Worm (Caenorhabditis elegans) whole organism, mixed stage, embryonic: Measurements from ENCODE around the gene lmd-3.

Source experiments
- M03D4.4 ChIP-seq: sonication (generic microtip); optimal IDR thresholded peaks from 2 replicates; lab custom pipeline; 2017; ENCODE audit warnings: mild to moderate bottlenecking, missing genetic modification characterization, missing compliant biosample characterization
- bed-3 ChIP-seq: fragments of 200-800 bp; sonication (Bioruptor generic); optimal IDR thresholded peaks from 3 replicates; lab custom pipeline; 2018; ENCODE audit warnings: mild to moderate bottlenecking, missing genetic modification characterization, moderate library complexity, missing compliant biosample characterization
- blmp-1 ChIP-seq: fragments of 150-350 bp; optimal IDR thresholded peaks from 2 replicates; lab custom pipeline; 2014; ENCODE audit warnings: missing biosample characterization, missing genetic modification characterization
- ceh-39 ChIP-seq: fragments of 150-350 bp; optimal IDR thresholded peaks from 2 replicates; lab custom pipeline; 2014; ENCODE audit warnings: missing biosample characterization, missing genetic modification characterization
- ceh-43 ChIP-seq: fragments of 200-800 bp; sonication (Bioruptor generic); optimal IDR thresholded peaks from 2 replicates; lab custom pipeline; 2018; ENCODE audit warnings: mild to moderate bottlenecking, missing genetic modification characterization, moderate library complexity, missing compliant biosample characterization
- ceh-83 ChIP-seq: fragments of 200-800 bp; sonication (Bioruptor generic); optimal IDR thresholded peaks from 2 replicates; lab custom pipeline; 2018; ENCODE audit warnings: mild to moderate bottlenecking, missing genetic modification characterization, missing compliant biosample characterization
- cnd-1 ChIP-seq: fragments of 200-800 bp; sonication (Bioruptor generic); optimal IDR thresholded peaks from 2 replicates; lab custom pipeline; 2018; ENCODE audit warnings: mild to moderate bottlenecking, missing genetic modification characterization, missing compliant biosample characterization
- drap-1 ChIP-seq: fragments of 200-800 bp; sonication (Bioruptor generic); optimal IDR thresholded peaks from 3 replicates; lab custom pipeline; 2018; ENCODE audit warnings: mild to moderate bottlenecking, missing genetic modification characterization, missing compliant biosample characterization
- elt-1 ChIP-seq: sonication (generic microtip); optimal IDR thresholded peaks from 2 replicates; lab custom pipeline; 2017; ENCODE audit warnings: missing genetic modification characterization, mild to moderate bottlenecking, missing compliant biosample characterization, antibody characterized with exemption, moderate library complexity, borderline replicate concordance; ENCODE audit not compliant: insufficient read depth
- elt-3 ChIP-seq: fragments of 150-350 bp; optimal IDR thresholded peaks from 2 replicates; lab custom pipeline; 2014; ENCODE audit warnings: missing biosample characterization, missing genetic modification characterization
- flh-1 ChIP-seq: fragments of 200-800 bp; sonication (Bioruptor generic); optimal IDR thresholded peaks from 2 replicates; lab custom pipeline; 2018; ENCODE audit warnings: mild to moderate bottlenecking, missing genetic modification characterization, moderate library complexity, missing compliant biosample characterization
- hlh-1 ChIP-seq: fragments of 150-350 bp; optimal IDR thresholded peaks from 2 replicates; lab custom pipeline; 2014; ENCODE audit warnings: missing biosample characterization, missing genetic modification reagents, missing genetic modification characterization
- lin-13 ChIP-seq: fragments of 150-350 bp; optimal IDR thresholded peaks from 2 replicates; lab custom pipeline; 2014; ENCODE audit warnings: missing biosample characterization, missing genetic modification characterization
- lin-32 ChIP-seq: fragments of 200-800 bp; sonication (Bioruptor generic); optimal IDR thresholded peaks from 2 replicates; lab custom pipeline; 2018; ENCODE audit warnings: mild to moderate bottlenecking, missing genetic modification characterization, missing compliant biosample characterization
- lsy-2 ChIP-seq: fragments of 150-350 bp; optimal IDR thresholded peaks from 2 replicates; lab custom pipeline; 2014; ENCODE audit warnings: missing biosample characterization, missing genetic modification characterization
- mab-5 ChIP-seq: fragments of 150-350 bp; optimal IDR thresholded peaks from 2 replicates; lab custom pipeline; 2014; ENCODE audit warnings: missing biosample characterization, missing genetic modification characterization
- mep-1 ChIP-seq: fragments of 150-350 bp; optimal IDR thresholded peaks from 2 replicates; lab custom pipeline; 2017; ENCODE audit warnings: missing biosample characterization, missing genetic modification reagents, missing genetic modification characterization, inconsistent platforms
- mls-2 ChIP-seq: sonication (generic microtip); optimal IDR thresholded peaks from 2 replicates; lab custom pipeline; 2016; ENCODE audit warnings: mild to moderate bottlenecking, missing genetic modification characterization, moderate library complexity, missing compliant biosample characterization
- nhr-12 ChIP-seq: fragments of 150-350 bp; optimal IDR thresholded peaks from 2 replicates; lab custom pipeline; 2014; ENCODE audit warnings: missing biosample characterization, missing genetic modification characterization
- nhr-2 ChIP-seq: fragments of 150-350 bp; optimal IDR thresholded peaks from 2 replicates; lab custom pipeline; 2014; ENCODE audit warnings: missing biosample characterization, missing genetic modification characterization
- nhr-237 ChIP-seq: fragments of 150-350 bp; optimal IDR thresholded peaks from 2 replicates; lab custom pipeline; 2014; ENCODE audit warnings: missing biosample characterization, missing genetic modification characterization
- nhr-76 ChIP-seq: sonication (generic microtip); optimal IDR thresholded peaks from 2 replicates; lab custom pipeline; 2017; ENCODE audit warnings: missing biosample characterization, missing genetic modification characterization
- pha-4 ChIP-seq: fragments of 150-350 bp; optimal IDR thresholded peaks from 2 replicates; lab custom pipeline; 2018; ENCODE audit warnings: missing biosample characterization, missing genetic modification reagents, missing genetic modification characterization
- sem-2 ChIP-seq: fragments of 200-800 bp; sonication (Bioruptor generic); optimal IDR thresholded peaks from 2 replicates; lab custom pipeline; 2018; ENCODE audit warnings: mild to moderate bottlenecking, missing genetic modification characterization, missing compliant biosample characterization
- snpc-4 ChIP-seq: fragments of 150-350 bp; optimal IDR thresholded peaks from 2 replicates; lab custom pipeline; 2014; ENCODE audit warnings: missing biosample characterization, missing genetic modification characterization
- sptf-1 ChIP-seq: sonication (generic microtip); optimal IDR thresholded peaks from 2 replicates; lab custom pipeline; 2017; ENCODE audit warnings: mild to moderate bottlenecking, missing genetic modification characterization, moderate library complexity, missing compliant biosample characterization
- tbx-8 ChIP-seq: fragments of 200-800 bp; sonication (Bioruptor generic); optimal IDR thresholded peaks from 2 replicates; lab custom pipeline; 2018; ENCODE audit warnings: mild to moderate bottlenecking, missing genetic modification characterization, moderate library complexity, missing compliant biosample characterization
- unc-120 ChIP-seq: sonication (generic microtip); optimal IDR thresholded peaks from 2 replicates; lab custom pipeline; 2017; ENCODE audit warnings: missing genetic modification characterization, missing compliant biosample characterization; ENCODE audit not compliant: poor library complexity, severe bottlenecking
- unc-39 ChIP-seq: fragments of 150-350 bp; optimal IDR thresholded peaks from 2 replicates; lab custom pipeline; 2014; ENCODE audit warnings: missing biosample characterization, missing genetic modification characterization
- unc-62 ChIP-seq: fragments of 150-350 bp; optimal IDR thresholded peaks from 2 replicates; lab custom pipeline; 2014; ENCODE audit warnings: missing biosample characterization, missing genetic modification reagents, missing genetic modification characterization
- zip-8 ChIP-seq: fragments of 150-350 bp; optimal IDR thresholded peaks from 2 replicates; lab custom pipeline; 2014; ENCODE audit warnings: missing biosample characterization, missing genetic modification characterization

Gene lmd-3

ce11 chrV:8413432-8414021 is 31.1 kb downstream of the lmd-3 start, which contains the start of gene vha-18:
TSS of gene vha-18 (minus strand) at chrV:8413482.
- no peak for TF ChIP-seq lin-32 (GFP tag; lab: Kevin White, UChicago)
- TF ChIP-seq nhr-237 (tag; lab: Kevin White, UChicago): no peak
- no peak for TF ChIP-seq sptf-1 (tag; lab: Kevin White, UChicago)
- TF ChIP-seq nhr-12 (tag; lab: Kevin White, UChicago): no peak
- no peak for TF ChIP-seq mep-1 (tag; lab: Kevin White, UChicago)

ce11 chrV:8410406-8410805 is 34.2 kb downstream of the lmd-3 start, which contains the start of gene F52E1.2:
TSS of gene F52E1.2 (plus strand) at chrV:8410595.
- TF ChIP-seq unc-39 (tag; lab: Kevin White, UChicago) (no peak), tbx-8 (GFP tag; lab: Kevin White, UChicago) (no peak), nhr-76 (no peak), blmp-1 (no peak), unc-62 (GFP tag; lab: Kevin White, UChicago) (no peak), snpc-4 (tag; lab: Kevin White, UChicago) (no peak)

ce11 chrV:8409594-8409993 is 35.0 kb downstream of the lmd-3 start:
- TF ChIP-seq blmp-1 (peak; percentile 78), mls-2 (tag; lab: Kevin White, UChicago) (no peak)

- TF ChIP-seq snpc-4 (tag; lab: Kevin White, UChicago) (no peak), ceh-43 (GFP tag; lab: Kevin White, UChicago) (no peak), ceh-39 (tag; lab: Kevin White, UChicago) (no peak), sem-2 (GFP tag; lab: Kevin White, UChicago) (no peak), pha-4 (no peak), sptf-1 (tag; lab: Kevin White, UChicago) (no peak), unc-39 (tag; lab: Kevin White, UChicago) (no peak), ceh-83 (no peak), lin-13 (tag; lab: Kevin White, UChicago) (no peak), M03D4.4 (tag; lab: Kevin White, UChicago) (no peak)
These were observed 37.7 kb downstream of the lmd-3 start for ce11 chrV:8406911-8407310.

ce11 chrV:8406155-8406554 is 38.5 kb downstream of the lmd-3 start:
- no peak for TF ChIP-seq elt-1 (tag; lab: Kevin White, UChicago)
- no peak for TF ChIP-seq lsy-2 (tag; lab: Kevin White, UChicago)
- no peak for TF ChIP-seq mab-5 (tag; lab: Kevin White, UChicago)
- TF ChIP-seq M03D4.4 (tag; lab: Kevin White, UChicago): no peak
- no peak for TF ChIP-seq flh-1
- no peak for TF ChIP-seq nhr-237 (tag; lab: Kevin White, UChicago)
- TF ChIP-seq zip-8: no peak
- no peak for TF ChIP-seq hlh-1
- TF ChIP-seq drap-1: no peak

ce11 chrV:8404339-8404738 is 40.3 kb downstream of the lmd-3 start:
- TF ChIP-seq ceh-39 (tag; lab: Kevin White, UChicago): no peak
- no peak for TF ChIP-seq cnd-1 (tag; lab: Kevin White, UChicago)
- no peak for TF ChIP-seq mls-2 (tag; lab: Kevin White, UChicago)
- no peak for TF ChIP-seq nhr-76

- no peak for TF ChIP-seq tbx-8 (GFP tag; lab: Kevin White, UChicago)
- TF ChIP-seq sem-2 (GFP tag; lab: Kevin White, UChicago): no peak
- TF ChIP-seq elt-1 (tag; lab: Kevin White, UChicago): no peak
- no peak for TF ChIP-seq nhr-2 (tag; lab: Kevin White, UChicago)
- TF ChIP-seq flh-1: no peak
- no peak for TF ChIP-seq elt-3
- TF ChIP-seq drap-1: no peak
- no peak for TF ChIP-seq sptf-1 (tag; lab: Kevin White, UChicago)
- TF ChIP-seq mab-5 (tag; lab: Kevin White, UChicago): no peak
- TF ChIP-seq M03D4.4 (tag; lab: Kevin White, UChicago): no peak
- TF ChIP-seq pha-4: no peak
- TF ChIP-seq lin-32 (GFP tag; lab: Kevin White, UChicago): no peak
- no peak for TF ChIP-seq nhr-237 (tag; lab: Kevin White, UChicago)
- no peak for TF ChIP-seq mep-1 (tag; lab: Kevin White, UChicago)
- no peak for TF ChIP-seq unc-120 (tag; lab: Kevin White, UChicago)
- TF ChIP-seq snpc-4 (tag; lab: Kevin White, UChicago): no peak
- TF ChIP-seq bed-3: no peak
- TF ChIP-seq unc-62 (GFP tag; lab: Kevin White, UChicago): no peak
These were observed 40.7 kb downstream of the lmd-3 start for ce11 chrV:8403916-8404315.
